Worm (Caenorhabditis elegans) whole organism, L1 larva: ENCODE data around the gene ttm-2.

Source experiments
- C04F5.9 ChIP-seq: sonication (generic microtip); optimal IDR thresholded peaks from 2 replicates; lab custom pipeline; 2016; ENCODE audit warnings: missing genetic modification characterization, missing compliant biosample characterization
- C16A3.4 ChIP-seq: fragments of 150-350 bp; optimal IDR thresholded peaks from 2 replicates; lab custom pipeline; 2014; ENCODE audit warnings: missing biosample characterization, missing genetic modification characterization
- F16B12.6 ChIP-seq: fragments of 150-350 bp; optimal IDR thresholded peaks from 2 replicates; lab custom pipeline; 2014; ENCODE audit warnings: missing biosample characterization, missing genetic modification characterization
- alr-1 ChIP-seq: fragments of 200-800 bp; sonication (Bioruptor generic); optimal IDR thresholded peaks from 2 replicates; lab custom pipeline; 2018; ENCODE audit warnings: borderline replicate concordance, mild to moderate bottlenecking, missing genetic modification characterization, missing compliant biosample characterization
- aly-2 ChIP-seq: fragments of 150-350 bp; optimal IDR thresholded peaks from 2 replicates; lab custom pipeline; 2014; ENCODE audit warnings: missing biosample characterization, missing genetic modification characterization
- blmp-1 ChIP-seq: fragments of 150-350 bp; optimal IDR thresholded peaks from 2 replicates; lab custom pipeline; 2014; ENCODE audit warnings: missing biosample characterization, missing genetic modification characterization
- ceh-63 ChIP-seq: fragments of 200-800 bp; sonication (Bioruptor generic); optimal IDR thresholded peaks from 2 replicates; lab custom pipeline; 2018; ENCODE audit warnings: mild to moderate bottlenecking, missing genetic modification characterization, missing compliant biosample characterization
- ceh-82 ChIP-seq, 3 experiments: fragments of 150-350 bp in 1 of 3; sonication (generic microtip) in 2 of 3; optimal IDR thresholded peaks; 2 replicates each; lab custom pipeline; 2014 to 2017; ENCODE audit warnings: missing biosample characterization in 3 of 3, missing genetic modification characterization in 3 of 3
- ceh-90 ChIP-seq: sonication (generic microtip); optimal IDR thresholded peaks from 2 replicates; lab custom pipeline; 2016; ENCODE audit warnings: missing genetic modification characterization, missing compliant biosample characterization
- dpl-1 ChIP-seq, 3 experiments: fragments of 150-350 bp in 2 of 3; sonication (generic microtip) in 1 of 3; optimal IDR thresholded peaks; 2 replicates each; lab custom pipeline; 2014 to 2017; ENCODE audit warnings: missing biosample characterization in 3 of 3, missing genetic modification characterization in 3 of 3, missing genetic modification reagents in 3 of 3
- dsc-1 ChIP-seq: sonication (generic microtip); optimal IDR thresholded peaks from 2 replicates; lab custom pipeline; 2016; ENCODE audit warnings: mild to moderate bottlenecking, missing genetic modification characterization, missing compliant biosample characterization
- efl-3 ChIP-seq: fragments of 200-800 bp; sonication (Bioruptor generic); optimal IDR thresholded peaks from 2 replicates; lab custom pipeline; 2018; ENCODE audit warnings: mild to moderate bottlenecking, missing genetic modification characterization, missing compliant biosample characterization
- egl-27 ChIP-seq, 2 experiments: fragments of 150-350 bp in 1 of 2; sonication (generic microtip); optimal IDR thresholded peaks; 3 replicates each; lab custom pipeline; 2017 to 2018; ENCODE audit warnings: missing biosample characterization in 2 of 2, missing genetic modification characterization in 2 of 2, missing genetic modification reagents in 2 of 2
- elt-2 ChIP-seq: sonication (generic microtip); optimal IDR thresholded peaks from 2 replicates; lab custom pipeline; 2016; ENCODE audit warnings: missing genetic modification characterization, mild to moderate bottlenecking, inconsistent platforms, missing compliant biosample characterization, missing genetic modification reagents
- elt-3 ChIP-seq, 6 experiments: fragments of 150-350 bp in 1 of 6; sonication (generic microtip); optimal IDR thresholded peaks; 2 replicates each; lab custom pipeline; 2017 to 2018; ENCODE audit warnings: missing biosample characterization in 6 of 6, missing genetic modification characterization in 6 of 6, inconsistent platforms in 1 of 6
- ets-5 ChIP-seq: fragments of 200-800 bp; sonication (Bioruptor generic); IDR thresholded peaks from 2 replicates; pipeline ENCODE4 v1.3.6; 2022; ENCODE audit warnings: missing genetic modification characterization, missing compliant biosample characterization
- fkh-4 ChIP-seq: sonication (generic microtip); optimal IDR thresholded peaks from 2 replicates; lab custom pipeline; 2016; ENCODE audit warnings: missing compliant biosample characterization, missing genetic modification characterization, borderline replicate concordance
- fkh-8 ChIP-seq: sonication (generic microtip); optimal IDR thresholded peaks from 2 replicates; lab custom pipeline; 2016; ENCODE audit warnings: mild to moderate bottlenecking, missing genetic modification characterization, missing compliant biosample characterization
- hlh-4 ChIP-seq: sonication (generic microtip); optimal IDR thresholded peaks from 2 replicates; lab custom pipeline; 2016; ENCODE audit warnings: mild to moderate bottlenecking, missing genetic modification characterization, missing compliant biosample characterization
- irx-1 ChIP-seq: sonication (generic microtip); optimal IDR thresholded peaks from 2 replicates; lab custom pipeline; 2016; ENCODE audit warnings: missing genetic modification characterization, missing compliant biosample characterization
- isw-1 ChIP-seq: fragments of 200-800 bp; sonication (Bioruptor generic); IDR thresholded peaks from 2 replicates; pipeline ENCODE4 v1.3.6; 2022; ENCODE audit warnings: missing genetic modification characterization, missing compliant biosample characterization
- lin-15B ChIP-seq: fragments of 150-350 bp; sonication (generic microtip); optimal IDR thresholded peaks from 3 replicates; lab custom pipeline; 2014; ENCODE audit warnings: missing biosample characterization, missing genetic modification characterization
- lin-35 ChIP-seq, 2 experiments: fragments of 150-350 bp; optimal IDR thresholded peaks; 2 replicates each; lab custom pipeline; 2014; ENCODE audit warnings: missing biosample characterization in 2 of 2, missing genetic modification characterization in 2 of 2, missing genetic modification reagents in 2 of 2
- lin-39 ChIP-seq: fragments of 150-350 bp; optimal IDR thresholded peaks from 2 replicates; lab custom pipeline; 2014; ENCODE audit warnings: missing biosample characterization, missing genetic modification reagents, missing genetic modification characterization
- lir-3 ChIP-seq: sonication (generic microtip); optimal IDR thresholded peaks from 2 replicates; lab custom pipeline; 2016; ENCODE audit warnings: mild to moderate bottlenecking, missing genetic modification characterization, moderate library complexity, missing compliant biosample characterization; ENCODE audit not compliant: poor library complexity
- mab-9 ChIP-seq: fragments of 200-800 bp; sonication (Bioruptor generic); IDR thresholded peaks from 2 replicates; pipeline ENCODE4 v1.3.6; 2022; ENCODE audit warnings: missing genetic modification reagents, missing genetic modification characterization, missing compliant biosample characterization
- mef-2 ChIP-seq: fragments of 150-350 bp; optimal IDR thresholded peaks from 2 replicates; lab custom pipeline; 2014; ENCODE audit warnings: missing biosample characterization, missing genetic modification characterization
- nhr-11 ChIP-seq: fragments of 150-350 bp; optimal IDR thresholded peaks from 2 replicates; lab custom pipeline; 2014; ENCODE audit warnings: missing biosample characterization, missing genetic modification characterization
- nhr-12 ChIP-seq: sonication (generic microtip); optimal IDR thresholded peaks from 2 replicates; lab custom pipeline; 2017; ENCODE audit warnings: missing biosample characterization, missing genetic modification characterization
- nhr-19 ChIP-seq: fragments of 200-800 bp; sonication (Bioruptor generic); conservative IDR thresholded peaks from 2 replicates; pipeline ENCODE4 v1.3.6; 2022; ENCODE audit warnings: missing genetic modification characterization, missing compliant biosample characterization
- nhr-20 ChIP-seq: sonication (generic microtip); optimal IDR thresholded peaks from 2 replicates; lab custom pipeline; 2016; ENCODE audit warnings: mild to moderate bottlenecking, missing genetic modification characterization, missing compliant biosample characterization
- nhr-237 ChIP-seq: fragments of 150-350 bp; optimal IDR thresholded peaks from 2 replicates; lab custom pipeline; 2014; ENCODE audit warnings: missing biosample characterization, missing genetic modification characterization
- nhr-28 ChIP-seq: fragments of 150-350 bp; optimal IDR thresholded peaks from 2 replicates; lab custom pipeline; 2014; ENCODE audit warnings: missing biosample characterization, missing genetic modification characterization
- nhr-71 ChIP-seq: sonication (generic microtip); optimal IDR thresholded peaks from 2 replicates; lab custom pipeline; 2016; ENCODE audit warnings: mild to moderate bottlenecking, missing genetic modification characterization, moderate library complexity, missing compliant biosample characterization
- nhr-77 ChIP-seq: fragments of 150-350 bp; optimal IDR thresholded peaks from 2 replicates; lab custom pipeline; 2014; ENCODE audit warnings: missing biosample characterization, missing genetic modification characterization
- nhr-85 ChIP-seq: sonication (generic microtip); peaks from one replicate; lab custom pipeline; 2016; ENCODE audit warnings: missing genetic modification characterization, inconsistent platforms, missing compliant biosample characterization
- nhr-90 ChIP-seq: sonication (generic microtip); optimal IDR thresholded peaks from 2 replicates; lab custom pipeline; 2016; ENCODE audit warnings: mild to moderate bottlenecking, missing genetic modification characterization, missing compliant biosample characterization; ENCODE audit not compliant: poor library complexity
- pag-3 ChIP-seq: sonication (generic microtip); optimal IDR thresholded peaks from 2 replicates; lab custom pipeline; 2017; ENCODE audit warnings: missing genetic modification characterization, mild to moderate bottlenecking, missing compliant biosample characterization, antibody characterized with exemption, borderline replicate concordance; ENCODE audit not compliant: insufficient read depth
- pax-3 ChIP-seq: fragments of 200-800 bp; sonication (Bioruptor generic); optimal IDR thresholded peaks from 2 replicates; lab custom pipeline; 2018; ENCODE audit warnings: mild to moderate bottlenecking, missing genetic modification characterization, moderate library complexity, missing compliant biosample characterization
- pqm-1 ChIP-seq: sonication (generic microtip); optimal IDR thresholded peaks from 3 replicates; lab custom pipeline; 2017; ENCODE audit warnings: missing biosample characterization, missing genetic modification characterization
- skn-1 ChIP-seq: fragments of 150-350 bp; optimal IDR thresholded peaks from 2 replicates; lab custom pipeline; 2014; ENCODE audit warnings: missing biosample characterization, missing genetic modification characterization
- snpc-4 ChIP-seq: fragments of 150-350 bp; optimal IDR thresholded peaks from 2 replicates; lab custom pipeline; 2014; ENCODE audit warnings: missing biosample characterization, missing genetic modification characterization
- snu-23 ChIP-seq: sonication (generic microtip); optimal IDR thresholded peaks from 2 replicates; lab custom pipeline; 2016; ENCODE audit warnings: missing genetic modification characterization, missing compliant biosample characterization
- sox-4 ChIP-seq: sonication (generic microtip); optimal IDR thresholded peaks from 2 replicates; lab custom pipeline; 2016; ENCODE audit warnings: missing genetic modification characterization, missing compliant biosample characterization
- sptf-1 ChIP-seq: fragments of 150-350 bp; optimal IDR thresholded peaks from 2 replicates; lab custom pipeline; 2014; ENCODE audit warnings: missing biosample characterization, missing genetic modification characterization
- unc-62 ChIP-seq: fragments of 150-350 bp; optimal IDR thresholded peaks from 2 replicates; lab custom pipeline; 2014; ENCODE audit warnings: missing biosample characterization, missing genetic modification reagents, missing genetic modification characterization
- vab-15 ChIP-seq: sonication (generic microtip); optimal IDR thresholded peaks from 2 replicates; lab custom pipeline; 2017; ENCODE audit warnings: missing genotype, mild to moderate bottlenecking, missing genetic modification characterization, missing compliant biosample characterization
- xbp-1 ChIP-seq: sonication (generic microtip); optimal IDR thresholded peaks from 2 replicates; lab custom pipeline; 2016; ENCODE audit warnings: missing genetic modification characterization, missing compliant biosample characterization
- zag-1 ChIP-seq: fragments of 150-350 bp; optimal IDR thresholded peaks from 2 replicates; lab custom pipeline; 2014; ENCODE audit warnings: missing biosample characterization, missing genetic modification characterization
- ztf-4 ChIP-seq: fragments of 150-350 bp; optimal IDR thresholded peaks from 2 replicates; lab custom pipeline; 2014; ENCODE audit warnings: missing biosample characterization, missing genetic modification characterization

Gene ttm-2

ce11 chrII:4752257-4752728 lies 13.9 kb downstream of the ttm-2 start, which contains the start of gene F41C3.1:
F41C3.1 (plus strand) TSS chrII:4752307.
- TF ChIP-seq skn-1 (tag; lab: Kevin White, UChicago) (no peak), nhr-28 (tag; lab: Kevin White, UChicago) (no peak), nhr-85 (peak; percentile 8), fkh-4 (tag; lab: Kevin White, UChicago) (no peak), lin-35 (GFP tag; optimal IDR thresholded peaks at IDR 0.05; lab: Kevin White, UChicago) (no peak)

- TF ChIP-seq isw-1 (GFP tag; lab: Robert Waterston, UW), result no peak
- TF ChIP-seq egl-27 (tag; optimal IDR thresholded peaks at IDR 0.05; lab: Kevin White, UChicago), result no peak
- TF ChIP-seq vab-15 (tag; lab: Kevin White, UChicago), result no peak
- TF ChIP-seq dpl-1 (GFP tag; optimal IDR thresholded peaks at IDR 0.05; lab: Kevin White, UChicago), result no peak
- no peak for TF ChIP-seq mef-2 (tag; lab: Kevin White, UChicago)
- TF ChIP-seq fkh-8, result no peak
- TF ChIP-seq zag-1, result no peak
- peak; percentile 22 for TF ChIP-seq nhr-71 (tag; lab: Kevin White, UChicago)
- TF ChIP-seq nhr-12 (tag; lab: Kevin White, UChicago), result no peak
- TF ChIP-seq pqm-1, result no peak
- no peak for TF ChIP-seq xbp-1 (tag; lab: Kevin White, UChicago)
- TF ChIP-seq aly-2, result no peak
- no peak for TF ChIP-seq sox-4 (tag; lab: Kevin White, UChicago)
- TF ChIP-seq fkh-4 (tag; lab: Kevin White, UChicago), result no peak
- peak; percentile 18 for TF ChIP-seq nhr-20 (tag; lab: Kevin White, UChicago)
- TF ChIP-seq nhr-85, result peak; percentile 83
- no peak for TF ChIP-seq nhr-77 (tag; lab: Kevin White, UChicago)
- TF ChIP-seq unc-62 (GFP tag; lab: Kevin White, UChicago), result no peak
- no peak for TF ChIP-seq ets-5
- TF ChIP-seq nhr-237, result no peak
- TF ChIP-seq snpc-4 (tag; lab: Kevin White, UChicago), result no peak
- TF ChIP-seq ztf-4, result no peak
- TF ChIP-seq C16A3.4, result no peak
- TF ChIP-seq ceh-90, result no peak
- no peak for TF ChIP-seq blmp-1 (tag; lab: Kevin White, UChicago)
- no peak; the same call in 1 of the 2 replicates for TF ChIP-seq nhr-19 (GFP tag; lab: Robert Waterston, UW)
- TF ChIP-seq lin-15B (tag; lab: Kevin White, UChicago), result no peak
- no peak for TF ChIP-seq lir-3
- no peak for TF ChIP-seq skn-1 (tag; lab: Kevin White, UChicago)
- no peak for TF ChIP-seq alr-1 (tag; lab: Kevin White, UChicago)
- no peak for TF ChIP-seq nhr-28 (tag; lab: Kevin White, UChicago)
- no peak for TF ChIP-seq lin-39 (tag; lab: Kevin White, UChicago)
- TF ChIP-seq ceh-63 (GFP tag; lab: Kevin White, UChicago), result no peak
- peak; percentile 56 for TF ChIP-seq nhr-90
- TF ChIP-seq hlh-4 (tag; lab: Kevin White, UChicago), result no peak
- TF ChIP-seq elt-2 (tag; lab: Kevin White, UChicago), result no peak
- TF ChIP-seq dsc-1, result no peak
- TF ChIP-seq C04F5.9, result no peak
- peak; percentile 6 for TF ChIP-seq snu-23 (GFP tag; lab: Kevin White, UChicago)
- peak in 3 of 6 experiments; percentile 18 to 83 (median 35) for TF ChIP-seq elt-3 (tag; optimal IDR thresholded peaks at IDR 0.05; lab: Kevin White, UChicago)
- TF ChIP-seq lin-35 (GFP tag; optimal IDR thresholded peaks at IDR 0.05; lab: Kevin White, UChicago), result no peak
- TF ChIP-seq irx-1 (tag; lab: Kevin White, UChicago), result no peak
- no peak for TF ChIP-seq sptf-1 (tag; lab: Kevin White, UChicago)
- TF ChIP-seq ceh-82 (tag; optimal IDR thresholded peaks at IDR 0.05; lab: Kevin White, UChicago), result no peak
- TF ChIP-seq nhr-11, result no peak
- TF ChIP-seq pag-3 (tag; lab: Kevin White, UChicago), result no peak
- TF ChIP-seq efl-3, result no peak
- no peak for TF ChIP-seq mab-9 (GFP tag; lab: Robert Waterston, UW)
- TF ChIP-seq pax-3 (tag; lab: Kevin White, UChicago), result no peak
- no peak for TF ChIP-seq F16B12.6 (tag; lab: Kevin White, UChicago)
These were observed 16.6 kb downstream of the ttm-2 start, which contains the start of gene F41C3.2 for ce11 chrII:4749581-4749980. F41C3.2 (plus strand) TSS chrII:4749968.
